Worm (Caenorhabditis elegans) whole organism, L2 larva: ENCODE measurements around the gene C27A2.12.
A peak's percentile ranks its signal among the peaks of the same experiment; 100 is the strongest.

Source experiments
- alr-1 ChIP-seq: fragments of 150-350 bp; optimal IDR thresholded peaks from 2 replicates; lab custom pipeline; 2014; ENCODE audit warnings: missing biosample characterization, missing genetic modification characterization
- lin-13 ChIP-seq: fragments of 150-350 bp; optimal IDR thresholded peaks from 2 replicates; lab custom pipeline; 2014; ENCODE audit warnings: missing biosample characterization, missing genetic modification reagents, missing genetic modification characterization
- lsy-2 ChIP-seq, 2 experiments: fragments of 150-350 bp in 1 of 2; sonication (generic microtip) in 1 of 2; optimal IDR thresholded peaks; 2 replicates each; lab custom pipeline; 2014 to 2017; ENCODE audit warnings: missing biosample characterization in 2 of 2, missing genetic modification characterization in 2 of 2
- zag-1 ChIP-seq: fragments of 150-350 bp; optimal IDR thresholded peaks from 2 replicates; lab custom pipeline; 2014; ENCODE audit warnings: missing biosample characterization, missing genetic modification characterization
- ztf-11 ChIP-seq: sonication (generic microtip); optimal IDR thresholded peaks from 2 replicates; lab custom pipeline; 2017; ENCODE audit warnings: missing biosample characterization, missing genetic modification characterization
- ztf-4 ChIP-seq: fragments of 150-350 bp; optimal IDR thresholded peaks from 2 replicates; lab custom pipeline; 2014; ENCODE audit warnings: missing biosample characterization, missing genetic modification characterization

- TF ChIP-seq ztf-11 (tag; lab: Kevin White, UChicago), result no peak
- no peak for TF ChIP-seq ztf-4
- no peak for TF ChIP-seq zag-1 (tag; lab: Kevin White, UChicago)
- TF ChIP-seq alr-1 (tag; lab: Kevin White, UChicago), result no peak
- TF ChIP-seq lsy-2 (tag; optimal IDR thresholded peaks at IDR 0.05; lab: Kevin White, UChicago), result peak; percentile 50 to 88
- peak; percentile 78 for TF ChIP-seq lin-13 (GFP tag; lab: Kevin White, UChicago)
These were observed 3.9 kb upstream of the C27A2.12 start, which contains the start of gene smc-5 for ce11 chrII:5061794-5062368.
